Fruit fly (Drosophila melanogaster) whole organism, pupa: ENCODE results near the gene CG34452.

ENCODE experiments used
- CG10348 ChIP-seq: fragments of 200-800 bp; sonication (Bioruptor generic); IDR thresholded peaks from 2 replicates; pipeline ENCODE4 v1.3.6; 2022; ENCODE audit warnings: missing biosample characterization, missing genetic modification characterization
- CG12605 ChIP-seq: fragments of 200-800 bp; sonication (Bioruptor generic); IDR thresholded peaks from 2 replicates; pipeline ENCODE4 v1.3.6; 2022; ENCODE audit warnings: missing biosample characterization, missing genetic modification characterization
- CG13204 ChIP-seq: fragments of 200-800 bp; sonication (Bioruptor generic); optimal IDR thresholded peaks from 2 replicates; lab custom pipeline; 2018; ENCODE audit warnings: missing biosample characterization, mild to moderate bottlenecking, missing genetic modification characterization, moderate library complexity
- CG14655 ChIP-seq: fragments of 200-800 bp; sonication (Bioruptor generic); optimal IDR thresholded peaks from 3 replicates; lab custom pipeline; 2017; ENCODE audit warnings: mild to moderate bottlenecking, missing biosample characterization, missing genetic modification reagents, missing genetic modification characterization
- CG15710 ChIP-seq: fragments of 200-800 bp; sonication (Bioruptor generic); optimal IDR thresholded peaks from 2 replicates; lab custom pipeline; 2018; ENCODE audit warnings: missing biosample characterization, mild to moderate bottlenecking, missing genetic modification characterization, moderate library complexity
- CG17806 ChIP-seq: fragments of 200-800 bp; sonication (Bioruptor generic); optimal IDR thresholded peaks from 2 replicates; lab custom pipeline; 2018; ENCODE audit warnings: missing biosample characterization, mild to moderate bottlenecking, missing genetic modification characterization, moderate library complexity
- CG32121 ChIP-seq: fragments of 200-800 bp; sonication (Bioruptor generic); IDR thresholded peaks from 2 replicates; pipeline ENCODE4 v1.3.6; 2022; ENCODE audit warnings: missing biosample characterization, missing genetic modification characterization
- CG34367 ChIP-seq: fragments of 200-800 bp; sonication (Bioruptor generic); optimal IDR thresholded peaks from 2 replicates; lab custom pipeline; 2018; ENCODE audit warnings: missing biosample characterization, mild to moderate bottlenecking, missing genetic modification characterization
- CG4496 ChIP-seq: fragments of 200-800 bp; sonication (Bioruptor generic); IDR thresholded peaks from 3 replicates; pipeline ENCODE4 v1.3.6; 2022; ENCODE audit warnings: missing biosample characterization, missing genetic modification characterization
- CG8159 ChIP-seq: fragments of 200-800 bp; sonication (Bioruptor generic); optimal IDR thresholded peaks from 3 replicates; lab custom pipeline; 2018; ENCODE audit warnings: missing biosample characterization, mild to moderate bottlenecking, missing genetic modification characterization, moderate library complexity
- CG8301 ChIP-seq: fragments of 200-800 bp; sonication (Bioruptor generic); optimal IDR thresholded peaks from 2 replicates; lab custom pipeline; 2018; ENCODE audit warnings: missing biosample characterization, mild to moderate bottlenecking, missing genetic modification characterization
- CG9948 ChIP-seq: fragments of 200-800 bp; sonication (Bioruptor generic); optimal IDR thresholded peaks from 2 replicates; lab custom pipeline; 2018; ENCODE audit warnings: missing biosample characterization, mild to moderate bottlenecking, missing genetic modification characterization, moderate library complexity
- D1 ChIP-seq: fragments of 200-800 bp; sonication (Bioruptor generic); optimal IDR thresholded peaks from 2 replicates; lab custom pipeline; 2018; ENCODE audit warnings: missing biosample characterization, mild to moderate bottlenecking, missing genetic modification characterization, moderate library complexity
- EcR ChIP-seq: fragments of 200-800 bp; sonication (Bioruptor generic); optimal IDR thresholded peaks from 3 replicates; lab custom pipeline; 2019; ENCODE audit warnings: missing biosample characterization, missing genetic modification characterization, mild to moderate bottlenecking, moderate library complexity, missing genetic modification reagents
- Ets98B ChIP-seq: fragments of 200-800 bp; sonication (Bioruptor generic); IDR thresholded peaks from 2 replicates; pipeline ENCODE4 v1.3.6; 2022; ENCODE audit warnings: missing biosample characterization, missing genetic modification characterization
- Pif1A ChIP-seq: fragments of 200-800 bp; sonication (Bioruptor generic); optimal IDR thresholded peaks from 3 replicates; lab custom pipeline; 2016; ENCODE audit warnings: missing biosample characterization, missing genetic modification characterization
- Pif1B ChIP-seq: fragments of 200-800 bp; sonication (Bioruptor generic); optimal IDR thresholded peaks from 3 replicates; lab custom pipeline; 2016; ENCODE audit warnings: missing biosample characterization, missing genetic modification characterization
- Snoo ChIP-seq: fragments of 200-800 bp; sonication (Bioruptor generic); optimal IDR thresholded peaks from 3 replicates; lab custom pipeline; 2017; ENCODE audit warnings: missing biosample characterization, mild to moderate bottlenecking, missing genetic modification characterization, inconsistent platforms
- fd96Ca ChIP-seq: fragments of 200-800 bp; sonication (Bioruptor generic); IDR thresholded peaks from 3 replicates; pipeline ENCODE4 v1.3.6; 2022; ENCODE audit warnings: missing biosample characterization, missing genetic modification characterization
- gl ChIP-seq: fragments of 200-800 bp; sonication (Bioruptor generic); optimal IDR thresholded peaks from 2 replicates; lab custom pipeline; 2018; ENCODE audit warnings: missing biosample characterization, mild to moderate bottlenecking, missing genetic modification characterization
- rn ChIP-seq: fragments of 200-800 bp; sonication (Bioruptor generic); IDR thresholded peaks from 2 replicates; pipeline ENCODE4 v1.3.6; 2022; ENCODE audit warnings: missing biosample characterization, missing genetic modification characterization

The CG34452 gene

DNA sequence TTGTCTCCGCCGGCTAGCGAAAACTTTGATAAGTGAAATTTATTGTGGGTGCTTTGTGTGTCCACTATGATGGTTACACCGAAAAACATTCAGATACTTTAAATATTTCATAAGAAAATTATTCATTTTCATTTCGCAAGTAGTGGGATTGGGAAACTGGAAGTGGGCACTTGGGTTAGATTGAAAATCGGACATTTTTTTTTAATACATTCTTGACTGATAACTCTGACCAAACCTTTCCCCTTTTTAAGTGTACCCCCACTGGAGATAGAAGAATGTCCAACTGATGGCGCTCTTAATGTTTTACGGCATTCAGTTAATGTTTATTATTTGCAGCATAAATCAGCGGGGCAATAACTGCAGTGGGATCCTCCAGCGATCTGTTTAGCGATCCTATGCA lies 10.0 kb downstream of the CG34452 start:
- TF ChIP-seq CG9948 (tag; lab: Kevin White, UChicago): peak; percentile 20
- TF ChIP-seq CG12605: no peak
- TF ChIP-seq fd96Ca: no peak
- TF ChIP-seq CG14655: peak; percentile 1
- no peak for TF ChIP-seq CG15710
- TF ChIP-seq CG34367 (tag; lab: Kevin White, UChicago): no peak
- no peak for TF ChIP-seq Pif1A (GFP tag; lab: Kevin White, UChicago)
- no peak for TF ChIP-seq D1 (tag; lab: Kevin White, UChicago)
- no peak for TF ChIP-seq EcR
- TF ChIP-seq CG32121 (GFP tag; lab: Robert Waterston, UW): no peak
- no peak for TF ChIP-seq Ets98B (GFP tag; lab: Robert Waterston, UW)
- no peak for TF ChIP-seq CG4496 (GFP tag; lab: Robert Waterston, UW)
- no peak for TF ChIP-seq CG8301 (tag; lab: Kevin White, UChicago)
- peak; percentile 5 for TF ChIP-seq CG8159 (tag; lab: Kevin White, UChicago)
- TF ChIP-seq CG13204: no peak

- TF ChIP-seq CG14655: peak; percentile 65
- no peak for TF ChIP-seq Pif1A (GFP tag; lab: Kevin White, UChicago)
- TF ChIP-seq CG9948 (tag; lab: Kevin White, UChicago): peak; percentile 23
- no peak for TF ChIP-seq CG15710
- TF ChIP-seq Ets98B (GFP tag; lab: Robert Waterston, UW): 0 out of 2 replicates have a peak, but pooled peaks have one; percentile 14
- peak; percentile 37 for TF ChIP-seq CG8301 (tag; lab: Kevin White, UChicago)
Measured at dm6 chr3L:15675111-15675510, 12.6 kb downstream of the CG34452 start.

dm6 chr3L:15672800-15673199 lies 14.9 kb downstream of the CG34452 start:
- TF ChIP-seq Ets98B (GFP tag; lab: Robert Waterston, UW) (no peak), CG4496 (GFP tag; lab: Robert Waterston, UW) (no peak), CG17806 (no peak), CG8159 (tag; lab: Kevin White, UChicago) (no peak), CG14655 (peak; percentile 14), D1 (tag; lab: Kevin White, UChicago) (no peak), CG34367 (tag; lab: Kevin White, UChicago) (no peak), rn (GFP tag; lab: Robert Waterston, UW) (no peak), EcR (no peak), CG9948 (tag; lab: Kevin White, UChicago) (peak; percentile 3), fd96Ca (no peak), CG13204 (no peak), Pif1B (GFP tag; lab: Kevin White, UChicago) (no peak)

DNA sequence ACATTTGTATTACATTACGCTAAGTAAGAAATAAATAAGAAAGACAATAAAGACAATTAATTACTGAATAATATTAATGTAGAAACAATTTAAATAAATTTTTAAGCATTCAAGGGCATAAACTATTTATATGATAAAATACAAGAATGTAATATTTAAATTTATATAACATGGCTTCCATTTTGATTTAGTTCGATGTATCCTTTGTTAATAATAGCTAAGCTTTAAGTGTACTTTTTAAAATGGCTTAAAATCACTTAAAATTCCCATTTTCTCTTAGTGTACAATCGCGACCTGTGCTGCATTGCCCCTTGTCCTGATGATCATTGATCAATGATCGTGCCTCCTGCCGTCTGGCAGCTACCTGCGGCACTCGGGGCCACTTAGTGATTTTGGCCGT lies 17.2 kb downstream of the CG34452 start:
- TF ChIP-seq CG8159 (tag; lab: Kevin White, UChicago) (peak; percentile 56), CG9948 (tag; lab: Kevin White, UChicago) (peak; percentile 7), CG15710 (peak; percentile 17), Snoo (tag; lab: Kevin White, UChicago) (peak; percentile 25), Ets98B (GFP tag; lab: Robert Waterston, UW) (no peak)

DNA sequence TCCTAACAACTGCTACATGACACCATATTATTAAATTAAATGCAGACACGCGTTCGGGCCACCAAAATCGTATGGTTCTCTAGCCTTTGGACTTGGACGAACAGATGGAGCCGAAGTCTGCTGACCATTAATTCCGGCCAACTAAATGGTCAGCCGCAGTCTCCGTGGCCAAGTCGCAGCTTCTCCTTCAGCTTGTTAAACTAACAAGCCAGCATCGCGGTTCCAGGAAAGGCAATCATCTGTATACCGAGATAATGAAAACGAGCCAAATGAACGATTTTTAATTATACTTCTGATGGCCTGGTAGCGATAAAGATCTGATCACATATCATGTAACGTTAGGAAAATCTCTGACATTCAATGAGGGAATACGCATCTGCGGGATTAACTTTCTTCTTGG lies 17.8 kb downstream of the CG34452 start:
- no peak for TF ChIP-seq CG14655
- no peak for TF ChIP-seq Pif1A (GFP tag; lab: Kevin White, UChicago)
- no peak for TF ChIP-seq fd96Ca
- TF ChIP-seq CG17806: no peak
- no peak for TF ChIP-seq gl (tag; lab: Kevin White, UChicago)
- no peak for TF ChIP-seq rn (GFP tag; lab: Robert Waterston, UW)
- TF ChIP-seq, all 21 proteins: peak for 0

dm6 chr3L:15665741-15666140 lies 22.0 kb downstream of the CG34452 start:
- no peak for TF ChIP-seq Snoo (tag; lab: Kevin White, UChicago)
- no peak for TF ChIP-seq rn (GFP tag; lab: Robert Waterston, UW)
- no peak for TF ChIP-seq fd96Ca
- no peak for TF ChIP-seq CG4496 (GFP tag; lab: Robert Waterston, UW)
- TF ChIP-seq CG8301 (tag; lab: Kevin White, UChicago): no peak
- no peak for TF ChIP-seq Pif1B (GFP tag; lab: Kevin White, UChicago)
- no peak for TF ChIP-seq CG8159 (tag; lab: Kevin White, UChicago)
- TF ChIP-seq CG10348 (GFP tag; lab: Robert Waterston, UW): no peak
- TF ChIP-seq Ets98B (GFP tag; lab: Robert Waterston, UW): no peak
- TF ChIP-seq CG13204: no peak
- TF ChIP-seq CG14655: no peak
- no peak for TF ChIP-seq CG12605
- TF ChIP-seq CG15710: no peak
- TF ChIP-seq, all 21 proteins: peak for 0

DNA sequence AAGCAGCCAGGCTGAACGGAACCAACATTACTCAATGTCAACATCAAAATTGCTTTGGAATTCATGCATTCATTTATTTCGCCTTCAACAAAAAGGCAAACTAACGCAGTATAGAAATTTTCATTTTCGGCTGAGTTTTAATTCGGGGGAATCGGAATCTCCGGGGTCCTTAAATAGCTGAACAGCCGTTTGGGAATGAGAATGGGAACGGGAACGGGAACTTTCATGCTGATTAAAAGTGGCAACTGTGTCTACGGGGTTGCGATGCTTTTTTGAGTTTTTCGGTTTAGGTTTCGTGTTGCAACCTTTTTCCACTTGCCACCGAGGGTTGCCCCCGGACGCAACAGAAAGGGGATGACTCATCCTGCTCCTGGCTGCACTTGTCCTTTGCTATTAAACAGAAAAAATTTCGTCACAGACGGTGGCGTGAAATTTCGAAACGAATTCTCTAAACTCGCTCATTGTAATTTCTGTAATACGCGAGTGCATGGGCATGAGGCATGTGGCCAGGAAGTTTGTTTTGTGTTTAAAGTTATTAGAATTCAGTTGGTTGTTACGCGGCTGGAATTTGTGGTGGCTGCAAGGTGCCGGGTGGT lies 23.4 kb downstream of the CG34452 start:
- TF ChIP-seq CG9948 (tag; lab: Kevin White, UChicago) (no peak), CG13204 (no peak), CG14655 (no peak), CG34367 (tag; lab: Kevin White, UChicago) (no peak), EcR (no peak)
